Worm (Caenorhabditis elegans) whole organism, L4/young adult: ENCODE data around the gene C16C10.1.

Source experiments
- dao-5 ChIP-seq: sonication (generic microtip); optimal IDR thresholded peaks from 2 replicates; lab custom pipeline; 2016; ENCODE audit warnings: missing genotype, missing genetic modification characterization, moderate library complexity, missing compliant biosample characterization
- him-1 ChIP-seq: sonication (generic microtip); optimal IDR thresholded peaks from 2 replicates; lab custom pipeline; 2016; ENCODE audit warnings: missing genotype, missing genetic modification reagents, missing genetic modification characterization, missing compliant biosample characterization

ce11 chrIII:4153299-4153698 lies 27.9 kb downstream of the C16C10.1 start, which contains the start of gene glod-4:
- TF ChIP-seq dao-5 (tag; lab: Kevin White, UChicago) (no peak), him-1 (tag; lab: Kevin White, UChicago) (no peak)
